Worm (Caenorhabditis elegans): ENCODE measurements around the gene H35N09.2.

- TF ChIP-seq pqm-1 (tag; optimal IDR thresholded peaks at IDR 0.05) (no peak), nhr-77 (tag; optimal IDR thresholded peaks at IDR 0.05) (no peak), nhr-28 (tag; optimal IDR thresholded peaks at IDR 0.05) (no peak), sea-2 (GFP tag; optimal IDR thresholded peaks at IDR 0.05) (no peak), nhr-23 (tag; optimal IDR thresholded peaks at IDR 0.05) (peak; percentile 10), ceh-16 (tag; optimal IDR thresholded peaks at IDR 0.05) (no peak), elt-2 (tag; optimal IDR thresholded peaks at IDR 0.05) (peak; percentile 17)
These were observed 45.7 kb upstream of the H35N09.2 start for ce11 chrX:8650535-8650934.

Measured in whole organism, L3 larva.